Fruit fly (Drosophila melanogaster): ENCODE measurements around the gene CG6230.
A peak's percentile ranks its signal among the peaks of the same experiment; 100 is the strongest.

Gene CG6230

DNA sequence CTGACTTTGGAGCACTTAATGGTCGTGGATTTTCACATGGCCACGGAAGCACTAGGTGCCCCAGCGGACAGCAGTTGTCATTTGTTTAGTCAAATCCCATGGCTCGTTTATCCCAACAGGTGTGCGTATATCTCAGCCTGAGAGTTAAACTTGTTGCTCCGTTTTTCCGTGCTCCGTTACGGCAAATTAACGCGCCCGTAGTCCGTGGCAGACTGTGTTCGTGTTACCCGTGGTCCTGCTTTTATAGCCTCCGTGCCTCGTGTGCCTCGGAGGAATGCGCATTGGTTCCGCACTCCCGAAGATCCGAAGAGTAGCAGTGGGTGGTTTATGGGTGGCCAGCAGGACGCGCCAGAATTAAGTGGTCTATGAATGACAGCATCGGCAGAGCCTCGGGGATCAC lies 28.9 kb upstream of the CG6230 start, which contains the start of gene Gyc32E:
Gene Gyc32E, minus strand, starts transcription at position 133 of the 400 bp plus-strand sequence.
- no peak for TF ChIP-seq CG32121 (GFP tag; IDR thresholded peaks at IDR 0.05)
- TF ChIP-seq Snoo (tag; optimal IDR thresholded peaks at IDR 0.05), result no peak
- no peak for TF ChIP-seq CG15710 (tag; optimal IDR thresholded peaks at IDR 0.05)
- no peak for TF ChIP-seq CG14655 (GFP tag; optimal IDR thresholded peaks at IDR 0.05)
- TF ChIP-seq CG17806 (tag; optimal IDR thresholded peaks at IDR 0.05), result no peak
- TF ChIP-seq CG34367 (tag; optimal IDR thresholded peaks at IDR 0.05), result no peak
- TF ChIP-seq Ets98B (GFP tag; IDR thresholded peaks at IDR 0.05), result no peak
- no peak for TF ChIP-seq CG9948 (tag; optimal IDR thresholded peaks at IDR 0.05)
- TF ChIP-seq EcR (GFP tag; optimal IDR thresholded peaks at IDR 0.05), result no peak
- no peak for TF ChIP-seq rn (GFP tag; IDR thresholded peaks at IDR 0.05)
- TF ChIP-seq CG10348 (GFP tag; IDR thresholded peaks at IDR 0.05), result no peak
- no peak for TF ChIP-seq gl (tag; optimal IDR thresholded peaks at IDR 0.05)

DNA sequence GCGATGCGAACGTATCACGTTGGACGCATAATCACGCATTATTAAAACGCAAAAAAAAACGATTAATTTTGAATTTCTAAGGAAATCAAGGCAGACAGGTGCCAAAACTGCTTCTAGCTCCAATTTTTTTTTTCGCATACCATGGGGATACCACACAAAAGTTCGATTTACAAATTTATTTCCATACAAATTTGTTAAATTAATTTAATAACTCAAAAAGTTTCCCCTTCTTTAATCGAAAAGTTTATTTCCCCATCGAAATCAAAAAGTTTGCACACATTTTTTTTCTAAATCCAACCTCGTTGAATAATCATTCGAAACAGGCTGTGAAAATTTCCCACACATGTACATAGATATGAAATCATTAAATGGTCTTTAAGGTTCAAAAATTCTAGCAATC lies 25.2 kb upstream of the CG6230 start, which contains the start of gene CG31867:
Gene CG31867, minus strand, starts transcription at position 101 of the 400 bp plus-strand sequence.
- TF ChIP-seq fd96Ca (GFP tag; IDR thresholded peaks at IDR 0.05), result no peak
- no peak for TF ChIP-seq CG8301 (tag; optimal IDR thresholded peaks at IDR 0.05)
- TF ChIP-seq Snoo (tag; optimal IDR thresholded peaks at IDR 0.05), result no peak
- no peak for TF ChIP-seq Pif1B (GFP tag; optimal IDR thresholded peaks at IDR 0.05)
- TF ChIP-seq CG12605 (GFP tag; IDR thresholded peaks at IDR 0.05), result no peak
- TF ChIP-seq CG15710 (tag; optimal IDR thresholded peaks at IDR 0.05), result no peak
- TF ChIP-seq CG9948 (tag; optimal IDR thresholded peaks at IDR 0.05), result no peak
- TF ChIP-seq gl (tag; optimal IDR thresholded peaks at IDR 0.05), result no peak
- TF ChIP-seq CG8159 (tag; optimal IDR thresholded peaks at IDR 0.05), result no peak
- no peak for TF ChIP-seq Ets98B (GFP tag; IDR thresholded peaks at IDR 0.05)
- TF ChIP-seq D1 (tag; optimal IDR thresholded peaks at IDR 0.05), result no peak
- TF ChIP-seq rn (GFP tag; IDR thresholded peaks at IDR 0.05), result no peak
- no peak for TF ChIP-seq CG4496 (GFP tag; IDR thresholded peaks at IDR 0.05)
- TF ChIP-seq CG32121 (GFP tag; IDR thresholded peaks at IDR 0.05), result no peak
- TF ChIP-seq Pif1A (GFP tag; optimal IDR thresholded peaks at IDR 0.05), result no peak
- no peak for TF ChIP-seq CG14655 (GFP tag; optimal IDR thresholded peaks at IDR 0.05)

DNA sequence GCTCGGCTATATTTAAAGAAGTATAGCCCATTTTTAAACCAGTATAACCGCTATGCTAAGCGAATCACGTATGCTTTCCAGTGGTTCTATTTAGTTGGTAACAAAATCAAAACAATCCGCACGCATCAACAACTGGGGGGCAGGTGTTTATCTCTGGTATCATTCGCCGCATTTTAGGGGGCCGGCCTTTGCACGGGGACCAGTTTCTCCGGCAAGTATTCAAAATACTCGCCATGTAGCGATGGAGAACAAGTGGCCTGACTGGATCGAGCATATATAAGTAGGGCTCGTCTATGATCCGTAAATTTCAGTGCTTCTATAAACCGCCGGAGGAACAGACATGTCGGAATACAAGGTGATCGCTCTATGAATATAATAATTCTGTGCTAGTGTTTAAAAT lies 16.0 kb upstream of the CG6230 start, which contains the start of gene hgo:
Gene hgo, plus strand, starts transcription at position 301 of the 400 bp plus-strand sequence.
- TF ChIP-seq Ets98B (GFP tag; IDR thresholded peaks at IDR 0.05) (no peak), CG8159 (tag; optimal IDR thresholded peaks at IDR 0.05) (no peak), Pif1A (GFP tag; optimal IDR thresholded peaks at IDR 0.05) (no peak), gl (tag; optimal IDR thresholded peaks at IDR 0.05) (no peak), EcR (GFP tag; optimal IDR thresholded peaks at IDR 0.05) (no peak), CG17806 (tag; optimal IDR thresholded peaks at IDR 0.05) (no peak), CG34367 (tag; optimal IDR thresholded peaks at IDR 0.05) (no peak), CG8301 (tag; optimal IDR thresholded peaks at IDR 0.05) (no peak), D1 (tag; optimal IDR thresholded peaks at IDR 0.05) (no peak), CG13204 (GFP tag; optimal IDR thresholded peaks at IDR 0.05) (no peak), Pif1B (GFP tag; optimal IDR thresholded peaks at IDR 0.05) (no peak), CG4496 (GFP tag; IDR thresholded peaks at IDR 0.05) (no peak)

DNA sequence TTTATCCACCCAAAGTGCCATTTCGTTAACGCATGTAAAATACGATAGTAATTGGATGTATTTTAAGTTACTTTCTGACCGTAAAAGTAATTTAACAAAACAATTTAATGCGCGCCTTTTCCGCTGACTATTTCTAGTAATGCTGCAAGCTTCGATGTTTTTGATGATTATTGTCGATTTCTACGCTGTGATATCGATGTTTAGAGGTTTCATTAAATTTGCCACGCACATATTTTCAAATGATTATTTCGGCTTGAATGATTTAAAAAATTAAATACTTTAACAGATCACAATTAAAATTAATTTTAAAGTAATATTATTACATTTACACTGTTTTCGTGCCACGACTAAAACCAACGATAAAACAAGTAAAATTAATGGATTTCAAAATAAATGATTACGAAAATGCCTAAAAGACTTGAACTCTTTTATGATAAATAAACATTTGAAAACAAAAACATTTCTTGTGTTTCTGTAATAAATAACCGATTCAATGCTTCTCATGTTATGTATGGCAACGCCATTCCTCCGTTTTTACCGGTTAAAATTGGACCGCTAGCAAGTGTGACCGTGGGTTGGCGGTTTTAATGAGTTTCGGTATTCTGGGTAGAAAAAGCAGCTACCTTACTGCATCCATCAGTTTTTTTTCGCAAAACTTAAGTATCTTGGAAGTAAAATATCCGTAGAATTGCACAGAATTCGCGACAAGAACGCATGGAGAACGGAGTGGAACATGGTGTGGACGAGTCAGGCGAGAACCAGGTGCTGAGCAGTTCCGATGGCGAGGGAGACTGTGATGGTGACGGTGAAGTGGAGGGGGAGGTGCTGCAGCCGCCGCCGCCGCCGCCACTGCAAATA lies 10.3 kb upstream of the CG6230 start, which contains the start of the genes RfC38 and CG4751:
Gene RfC38, minus strand, starts transcription at position 495 of the 858 bp plus-strand sequence.
Gene CG4751, plus strand, starts transcription at position 587 of the 858 bp plus-strand sequence.
- TF ChIP-seq CG9948 (tag; optimal IDR thresholded peaks at IDR 0.05) (no peak), EcR (GFP tag; optimal IDR thresholded peaks at IDR 0.05) (no peak), CG13204 (GFP tag; optimal IDR thresholded peaks at IDR 0.05) (no peak), rn (GFP tag; IDR thresholded peaks at IDR 0.05) (no peak), fd96Ca (GFP tag; IDR thresholded peaks at IDR 0.05) (no peak), D1 (tag; optimal IDR thresholded peaks at IDR 0.05) (no peak), CG32121 (GFP tag; IDR thresholded peaks at IDR 0.05) (no peak), CG12605 (GFP tag; IDR thresholded peaks at IDR 0.05) (no peak), CG15710 (tag; optimal IDR thresholded peaks at IDR 0.05) (no peak), CG8301 (tag; optimal IDR thresholded peaks at IDR 0.05) (no peak), Ets98B (GFP tag; IDR thresholded peaks at IDR 0.05) (no peak)

DNA sequence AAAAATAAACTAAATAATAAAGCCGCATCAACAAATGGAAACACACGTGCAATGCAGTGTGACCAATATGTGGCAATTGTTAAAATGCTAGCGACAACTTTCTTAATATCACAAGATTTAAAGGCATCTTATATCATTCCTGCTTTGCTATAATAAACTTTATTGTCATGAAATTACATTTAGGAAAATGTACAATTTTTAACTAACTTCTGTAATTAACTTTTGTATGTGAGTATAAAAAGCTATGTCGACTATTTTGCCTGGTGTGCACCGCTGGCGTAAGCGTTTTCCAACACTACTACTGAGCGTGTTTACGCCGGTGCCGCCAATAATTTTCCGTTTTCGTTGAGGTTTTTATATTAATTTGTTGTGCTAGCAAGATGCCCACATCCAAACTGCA lies 3.4 kb upstream of the CG6230 start, which contains the start of the genes Csl4 and Nup160:
Gene Csl4, minus strand, starts transcription at position 69 of the 400 bp plus-strand sequence.
Gene Nup160, plus strand, starts transcription at position 279 of the 400 bp plus-strand sequence.
- TF ChIP-seq CG8301 (tag; optimal IDR thresholded peaks at IDR 0.05), result no peak
- no peak for TF ChIP-seq CG13204 (GFP tag; optimal IDR thresholded peaks at IDR 0.05)
- no peak for TF ChIP-seq D1 (tag; optimal IDR thresholded peaks at IDR 0.05)
- no peak for TF ChIP-seq CG14655 (GFP tag; optimal IDR thresholded peaks at IDR 0.05)
- TF ChIP-seq CG15710 (tag; optimal IDR thresholded peaks at IDR 0.05), result peak; percentile 62
- TF ChIP-seq CG12605 (GFP tag; IDR thresholded peaks at IDR 0.05), result no peak
- no peak for TF ChIP-seq EcR (GFP tag; optimal IDR thresholded peaks at IDR 0.05)
- TF ChIP-seq CG4496 (GFP tag; IDR thresholded peaks at IDR 0.05), result peak; percentile 77
- TF ChIP-seq rn (GFP tag; IDR thresholded peaks at IDR 0.05), result 0 out of 2 replicates have a peak, but pooled peaks have one; percentile 12
- TF ChIP-seq CG17806 (tag; optimal IDR thresholded peaks at IDR 0.05), result no peak
- TF ChIP-seq Snoo (tag; optimal IDR thresholded peaks at IDR 0.05), result peak; percentile 69
- TF ChIP-seq fd96Ca (GFP tag; IDR thresholded peaks at IDR 0.05), result peak; percentile 72; the same call in 2 of the 3 replicates
- peak; percentile 70 for TF ChIP-seq CG32121 (GFP tag; IDR thresholded peaks at IDR 0.05)
- peak; percentile 64; the same call in 1 of the 2 replicates for TF ChIP-seq Ets98B (GFP tag; IDR thresholded peaks at IDR 0.05)
- peak; percentile 37 for TF ChIP-seq CG9948 (tag; optimal IDR thresholded peaks at IDR 0.05)
- no peak for TF ChIP-seq gl (tag; optimal IDR thresholded peaks at IDR 0.05)
- TF ChIP-seq CG34367 (tag; optimal IDR thresholded peaks at IDR 0.05), result peak; percentile 44
- no peak for TF ChIP-seq CG10348 (GFP tag; IDR thresholded peaks at IDR 0.05)
- no peak for TF ChIP-seq Pif1B (GFP tag; optimal IDR thresholded peaks at IDR 0.05)
- TF ChIP-seq Pif1A (GFP tag; optimal IDR thresholded peaks at IDR 0.05), result no peak
- no peak for TF ChIP-seq CG8159 (tag; optimal IDR thresholded peaks at IDR 0.05)

Data from whole organism, pupa.